Worm (Caenorhabditis elegans) whole organism, L1 larva: ENCODE measurements around the gene golg-2.

Experiments
- alr-1 ChIP-seq: fragments of 200-800 bp; sonication (Bioruptor generic); optimal IDR thresholded peaks from 2 replicates; lab custom pipeline; 2018; ENCODE audit warnings: borderline replicate concordance, mild to moderate bottlenecking, missing genetic modification characterization, missing compliant biosample characterization
- ceh-8 ChIP-seq: fragments of 200-800 bp; sonication (Bioruptor generic); optimal IDR thresholded peaks from 2 replicates; lab custom pipeline; 2018; ENCODE audit warnings: mild to moderate bottlenecking, missing genetic modification characterization, moderate library complexity, missing compliant biosample characterization
- lin-39 ChIP-seq: fragments of 150-350 bp; optimal IDR thresholded peaks from 2 replicates; lab custom pipeline; 2014; ENCODE audit warnings: missing biosample characterization, missing genetic modification reagents, missing genetic modification characterization
- pqm-1 ChIP-seq: sonication (generic microtip); optimal IDR thresholded peaks from 3 replicates; lab custom pipeline; 2017; ENCODE audit warnings: missing biosample characterization, missing genetic modification characterization

ce11 chrII:4994939-4995338 lies 45.0 kb downstream of the golg-2 start, which contains the start of gene rnh-1.0:
- no peak for TF ChIP-seq ceh-8 (GFP tag; lab: Kevin White, UChicago)
- TF ChIP-seq lin-39 (tag; lab: Kevin White, UChicago) = no peak
- TF ChIP-seq pqm-1 (tag; lab: Kevin White, UChicago) = no peak
- TF ChIP-seq alr-1 (tag; lab: Kevin White, UChicago) = no peak
